Fruit fly (Drosophila melanogaster) whole organism, embryonic: ENCODE data around the gene Rlb1.
A peak's percentile ranks its signal among the peaks of the same experiment; 100 is the strongest.

Source experiments
- CG10654 ChIP-seq: fragments of 200-800 bp; sonication (Bioruptor generic); optimal IDR thresholded peaks from 2 replicates; lab custom pipeline; 2016; ENCODE audit warnings: missing biosample characterization, missing genetic modification characterization
- CG11695 ChIP-seq: fragments of 200-800 bp; sonication (Bioruptor generic); IDR thresholded peaks from 3 replicates; pipeline ENCODE4 v1.3.6; 2022; ENCODE audit warnings: missing biosample characterization, missing genetic modification characterization
- CG1233 ChIP-seq: fragments of 200-800 bp; sonication (Bioruptor generic); optimal IDR thresholded peaks from 4 replicates; lab custom pipeline; 2018; ENCODE audit warnings: missing biosample characterization, mild to moderate bottlenecking, missing genetic modification characterization
- CG13287 ChIP-seq: fragments of 200-800 bp; sonication (Bioruptor generic); IDR thresholded peaks from 2 replicates; pipeline ENCODE4 v1.3.6; 2022; ENCODE audit warnings: missing biosample characterization, missing genetic modification characterization; ENCODE audit not compliant: partially characterized antibody
- CG14710 ChIP-seq: fragments of 200-800 bp; sonication (Bioruptor generic); optimal IDR thresholded peaks from 3 replicates; lab custom pipeline; 2019; ENCODE audit warnings: missing biosample characterization, mild to moderate bottlenecking, missing genetic modification characterization, moderate library complexity
- CG15011 ChIP-seq: fragments of 200-800 bp; sonication (Bioruptor generic); optimal IDR thresholded peaks from 3 replicates; lab custom pipeline; 2018; ENCODE audit warnings: missing biosample characterization, mild to moderate bottlenecking, missing genetic modification characterization
- CG17186 ChIP-seq: fragments of 200-800 bp; sonication (Bioruptor generic); optimal IDR thresholded peaks from 3 replicates; lab custom pipeline; 2017; ENCODE audit warnings: missing biosample characterization, missing genetic modification reagents, missing genetic modification characterization
- CG1792 ChIP-seq: fragments of 200-800 bp; sonication (Bioruptor generic); optimal IDR thresholded peaks from 2 replicates; lab custom pipeline; 2016; ENCODE audit warnings: missing biosample characterization, missing genetic modification characterization
- CG18011 ChIP-seq: fragments of 200-800 bp; sonication (Bioruptor generic); optimal IDR thresholded peaks from 2 replicates; lab custom pipeline; 2017; ENCODE audit warnings: missing biosample characterization, missing genetic modification characterization, mild to moderate bottlenecking, moderate library complexity, missing genotype
- CG18619 ChIP-seq: fragments of 200-800 bp; sonication (Bioruptor generic); optimal IDR thresholded peaks from 3 replicates; lab custom pipeline; 2017; ENCODE audit warnings: missing biosample characterization, mild to moderate bottlenecking, missing genetic modification characterization
- CG31441 ChIP-seq: fragments of 200-800 bp; sonication (Bioruptor generic); IDR thresholded peaks from 2 replicates; pipeline ENCODE4 v1.3.6; 2022; ENCODE audit warnings: missing biosample characterization, missing genetic modification characterization
- CG5953 ChIP-seq: fragments of 200-800 bp; sonication (Bioruptor generic); IDR thresholded peaks from 2 replicates; pipeline ENCODE4 v1.3.6; 2022; ENCODE audit warnings: missing biosample characterization, missing genetic modification characterization
- CG6272 ChIP-seq: fragments of 200-800 bp; sonication (Bioruptor generic); IDR thresholded peaks from 2 replicates; pipeline ENCODE4 v1.3.6; 2022; ENCODE audit warnings: missing biosample characterization, missing genetic modification characterization
- CG6683 ChIP-seq: fragments of 200-800 bp; sonication (Bioruptor generic); optimal IDR thresholded peaks from 2 replicates; lab custom pipeline; 2017; ENCODE audit warnings: missing biosample characterization, mild to moderate bottlenecking, missing genetic modification characterization, missing genetic modification reagents
- CG7271 ChIP-seq: fragments of 200-800 bp; sonication (Bioruptor generic); optimal IDR thresholded peaks from 2 replicates; lab custom pipeline; 2018; ENCODE audit warnings: missing biosample characterization, mild to moderate bottlenecking, missing genetic modification characterization, moderate library complexity
- CG8290 ChIP-seq, 3 experiments: fragments of 200-800 bp; sonication (Bioruptor generic); optimal IDR thresholded peaks; 2 replicates each; lab custom pipeline; 2016 to 2019; ENCODE audit warnings: missing biosample characterization in 3 of 3, missing genetic modification characterization in 3 of 3, mild to moderate bottlenecking in 2 of 3, moderate library complexity in 1 of 3
- CrebB ChIP-seq: fragments of 200-800 bp; sonication (Bioruptor generic); optimal IDR thresholded peaks from 3 replicates; lab custom pipeline; 2018; ENCODE audit warnings: missing biosample characterization, mild to moderate bottlenecking, missing genetic modification characterization
- Dek ChIP-seq: fragments of 200-800 bp; sonication (Bioruptor generic); optimal IDR thresholded peaks from 3 replicates; lab custom pipeline; 2019; ENCODE audit warnings: missing biosample characterization, mild to moderate bottlenecking, missing genetic modification characterization, moderate library complexity
- E2f1 ChIP-seq: fragments of 200-800 bp; sonication (Bioruptor generic); IDR thresholded peaks from 2 replicates; pipeline ENCODE4 v1.3.6; 2022; ENCODE audit warnings: missing biosample characterization, missing genetic modification characterization
- Hr51 ChIP-seq, 2 experiments: fragments of 200-800 bp; sonication (Bioruptor generic); optimal IDR thresholded peaks; 2 replicates in 1 of 2; 3 replicates in 1 of 2; lab custom pipeline; 2016 to 2018; ENCODE audit warnings: missing biosample characterization in 2 of 2, missing genetic modification characterization in 2 of 2, mild to moderate bottlenecking in 1 of 2, moderate library complexity in 1 of 2
- Lpt ChIP-seq: fragments of >200 bp; optimal IDR thresholded peaks from 2 replicates; lab custom pipeline; 2018; ENCODE audit warnings: missing biosample characterization, missing genetic modification characterization
- Max ChIP-seq: fragments of 200-800 bp; sonication (Bioruptor generic); optimal IDR thresholded peaks from 2 replicates; lab custom pipeline; 2016; ENCODE audit warnings: missing biosample characterization, mild to moderate bottlenecking, missing genetic modification characterization
- Oli ChIP-seq: fragments of 200-800 bp; sonication (Bioruptor generic); optimal IDR thresholded peaks from 2 replicates; lab custom pipeline; 2018; ENCODE audit warnings: missing biosample characterization, mild to moderate bottlenecking, missing genetic modification characterization, moderate library complexity
- Side ChIP-seq: fragments of 200-800 bp; sonication (Bioruptor generic); optimal IDR thresholded peaks from 2 replicates; lab custom pipeline; 2016; ENCODE audit warnings: missing biosample characterization, missing genetic modification characterization
- Taf1 ChIP-seq: fragments of 200-800 bp; sonication (Bioruptor generic); IDR thresholded peaks from 2 replicates; pipeline ENCODE4 v1.3.6; 2022; ENCODE audit warnings: missing biosample characterization, missing genetic modification characterization
- al ChIP-seq: fragments of 200-800 bp; sonication (Bioruptor generic); IDR thresholded peaks from 2 replicates; pipeline ENCODE4 v1.3.6; 2022; ENCODE audit warnings: missing biosample characterization, missing genetic modification characterization
- bsh ChIP-seq, 2 experiments: fragments of 200-800 bp; sonication (Bioruptor generic); optimal IDR thresholded peaks; 2 replicates each; lab custom pipeline; 2017 to 2018; ENCODE audit warnings: mild to moderate bottlenecking in 2 of 2, missing biosample characterization in 2 of 2, missing genetic modification characterization in 2 of 2, moderate library complexity in 1 of 2
- ci ChIP-seq: fragments of 200-800 bp; sonication (Bioruptor generic); IDR thresholded peaks from 3 replicates; pipeline ENCODE4 v1.3.6; 2022; ENCODE audit warnings: missing biosample characterization, missing genetic modification characterization
- da ChIP-seq: fragments of 200-800 bp; sonication (Bioruptor generic); optimal IDR thresholded peaks from 2 replicates; lab custom pipeline; 2016; ENCODE audit warnings: missing biosample characterization, missing genetic modification characterization
- dan ChIP-seq: fragments of 200-800 bp; sonication (Bioruptor generic); IDR thresholded peaks from 2 replicates; pipeline ENCODE4 v1.3.6; 2022; ENCODE audit warnings: missing biosample characterization, missing genetic modification characterization
- en ChIP-seq: fragments of 200-800 bp; sonication (Bioruptor generic); optimal IDR thresholded peaks from 2 replicates; lab custom pipeline; 2016; ENCODE audit warnings: missing biosample characterization, missing genetic modification characterization
- gcm ChIP-seq: fragments of 200-800 bp; sonication (Bioruptor generic); optimal IDR thresholded peaks from 2 replicates; lab custom pipeline; 2019; ENCODE audit warnings: missing biosample characterization, mild to moderate bottlenecking, missing genetic modification characterization, moderate library complexity
- h ChIP-seq: fragments of >200 bp; optimal IDR thresholded peaks from 2 replicates; lab custom pipeline; 2017
- her ChIP-seq: fragments of 200-800 bp; sonication (Bioruptor generic); optimal IDR thresholded peaks from 2 replicates; lab custom pipeline; 2016; ENCODE audit warnings: missing biosample characterization, missing genetic modification characterization
- jumu ChIP-seq: fragments of 200-800 bp; sonication (Bioruptor generic); optimal IDR thresholded peaks from 3 replicates; lab custom pipeline; 2016; ENCODE audit warnings: missing biosample characterization, missing genetic modification characterization
- knrl ChIP-seq: fragments of 200-800 bp; sonication (Bioruptor generic); IDR thresholded peaks from 3 replicates; pipeline ENCODE4 v1.3.6; 2022; ENCODE audit warnings: missing biosample characterization, missing genetic modification characterization; ENCODE audit not compliant: partially characterized antibody
- nerfin-1 ChIP-seq: fragments of 200-800 bp; sonication (Bioruptor generic); optimal IDR thresholded peaks from 3 replicates; lab custom pipeline; 2019; ENCODE audit warnings: missing biosample characterization, mild to moderate bottlenecking, missing genetic modification characterization, moderate library complexity
- nom ChIP-seq: fragments of 200-800 bp; sonication (Bioruptor generic); optimal IDR thresholded peaks from 2 replicates; lab custom pipeline; 2017; ENCODE audit warnings: missing biosample characterization, missing genetic modification characterization, mild to moderate bottlenecking, moderate library complexity, missing genetic modification reagents
- onecut ChIP-seq: fragments of 200-800 bp; sonication (Bioruptor generic); IDR thresholded peaks from 2 replicates; pipeline ENCODE4 v1.3.6; 2022; ENCODE audit warnings: missing biosample characterization, missing genetic modification characterization
- pnt ChIP-seq: fragments of 200-800 bp; sonication (Bioruptor generic); optimal IDR thresholded peaks from 3 replicates; lab custom pipeline; 2016; ENCODE audit warnings: missing biosample characterization, missing genetic modification characterization
- pzg ChIP-seq: fragments of 200-800 bp; sonication (Bioruptor generic); optimal IDR thresholded peaks from 3 replicates; lab custom pipeline; 2018; ENCODE audit warnings: missing biosample characterization, mild to moderate bottlenecking, missing genetic modification characterization, moderate library complexity
- scrt ChIP-seq: fragments of 200-800 bp; sonication (Bioruptor generic); optimal IDR thresholded peaks from 2 replicates; lab custom pipeline; 2018; ENCODE audit warnings: missing biosample characterization, mild to moderate bottlenecking, missing genetic modification characterization, moderate library complexity
- so ChIP-seq: fragments of 200-800 bp; sonication (Bioruptor generic); IDR thresholded peaks from 3 replicates; pipeline ENCODE4 v1.3.6; 2022; ENCODE audit warnings: missing biosample characterization, missing genetic modification characterization
- ssp ChIP-seq: fragments of 200-800 bp; sonication (Bioruptor generic); IDR thresholded peaks from 2 replicates; pipeline ENCODE4 v1.3.6; 2022; ENCODE audit warnings: missing biosample characterization, missing genetic modification characterization
- tap ChIP-seq: fragments of 200-800 bp; optimal IDR thresholded peaks from 3 replicates; lab custom pipeline; 2019; ENCODE audit warnings: missing biosample characterization, mild to moderate bottlenecking, missing genetic modification characterization, moderate library complexity
- tna ChIP-seq: fragments of 200-800 bp; sonication (Bioruptor generic); IDR thresholded peaks from 2 replicates; pipeline ENCODE4 v1.3.6; 2022; ENCODE audit warnings: missing biosample characterization, missing genetic modification characterization; ENCODE audit not compliant: partially characterized antibody
- unpg ChIP-seq: fragments of 200-800 bp; sonication (Bioruptor generic); optimal IDR thresholded peaks from 3 replicates; lab custom pipeline; 2018; ENCODE audit warnings: missing biosample characterization, mild to moderate bottlenecking, missing genetic modification characterization, moderate library complexity

The Rlb1 gene

DNA sequence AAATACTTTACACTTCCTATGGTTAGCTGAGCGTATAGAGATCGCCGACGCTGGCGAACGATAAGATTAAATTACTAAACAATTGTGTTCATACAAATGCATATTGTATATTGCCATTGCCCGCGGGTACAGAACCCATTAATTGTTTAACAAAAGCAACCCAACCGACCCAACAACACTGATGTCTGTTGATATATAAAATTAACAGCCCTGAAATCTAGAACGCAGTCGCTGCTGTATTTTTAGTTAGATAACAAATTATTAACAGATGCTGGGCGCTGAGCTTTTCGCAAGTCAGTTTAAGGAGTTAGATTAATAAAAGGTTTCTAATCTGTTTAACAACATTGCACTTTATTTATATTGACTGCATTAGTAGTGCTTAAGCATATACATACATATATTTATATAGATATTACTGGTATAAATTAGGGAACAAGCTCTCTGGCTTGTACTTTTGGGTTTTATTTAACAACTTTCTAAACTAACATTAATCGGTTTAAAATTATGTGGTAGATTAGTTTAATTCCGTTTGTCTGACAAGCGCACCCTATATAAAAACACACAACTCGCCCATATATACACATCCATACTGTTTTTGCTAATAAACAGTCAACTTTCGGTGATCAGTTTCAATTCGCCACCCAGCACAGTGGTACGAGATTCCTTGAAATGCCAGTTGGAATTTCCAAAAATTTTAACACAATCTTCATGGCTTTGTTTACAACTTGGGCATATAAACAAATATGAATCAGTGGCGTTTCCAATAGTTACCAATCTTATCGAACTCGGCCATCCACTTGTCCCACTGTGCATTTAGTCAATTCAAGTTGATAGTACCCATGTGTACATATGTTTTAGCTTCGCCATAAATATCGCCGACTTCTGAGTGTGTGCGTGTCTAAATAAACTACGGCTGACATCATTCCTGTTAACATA is 15.0 kb downstream of the Rlb1 start (continued):
- peak in 1 of 2 experiments; percentile 65 for TF ChIP-seq Hr51 (GFP tag; optimal IDR thresholded peaks at IDR 0.05; lab: Kevin White, UChicago)
- peak; percentile 89 for TF ChIP-seq Taf1 (GFP tag; lab: Robert Waterston, UW)
- TF ChIP-seq CrebB (tag; lab: Kevin White, UChicago), result peak; percentile 75
- peak; percentile 43 for TF ChIP-seq gcm (GFP tag; lab: Kevin White, UChicago)
- peak; percentile 87 for TF ChIP-seq scrt (GFP tag; lab: Kevin White, UChicago)
- peak; percentile 85 for TF ChIP-seq Max (GFP tag; lab: Kevin White, UChicago)
- peak; percentile 88 for TF ChIP-seq ci (GFP tag; lab: Robert Waterston, UW)
- TF ChIP-seq CG6683, result peak; percentile 86
- TF ChIP-seq tna (GFP tag; lab: Robert Waterston, UW), result peak; percentile 30; the same call in 1 of the 2 replicates
- TF ChIP-seq pzg (GFP tag; lab: Kevin White, UChicago), result peak; percentile 23
- peak; percentile 17 for TF ChIP-seq CG7271
- TF ChIP-seq bsh (GFP tag; optimal IDR thresholded peaks at IDR 0.05; lab: Kevin White, UChicago), result peak; percentile 41 to 73
- peak; percentile 68 for TF ChIP-seq CG18011 (GFP tag; lab: Kevin White, UChicago)
- TF ChIP-seq ssp (GFP tag; lab: Robert Waterston, UW), result peak; percentile 74
- peak; percentile 78 for TF ChIP-seq pnt
- peak; percentile 35 for TF ChIP-seq CG14710 (tag; lab: Kevin White, UChicago)
- TF ChIP-seq CG1233 (GFP tag; lab: Kevin White, UChicago), result peak; percentile 89
- TF ChIP-seq jumu (GFP tag; lab: Kevin White, UChicago), result peak; percentile 90
- TF ChIP-seq CG31441 (GFP tag; lab: Robert Waterston, UW), result no peak
- peak; percentile 86 for TF ChIP-seq tap
- no peak for TF ChIP-seq nerfin-1 (tag; lab: Kevin White, UChicago)
- no peak for TF ChIP-seq Lpt (GFP tag; lab: Kevin White, UChicago)
- peak; percentile 77 for TF ChIP-seq CG5953 (GFP tag; lab: Robert Waterston, UW)
- TF ChIP-seq dan (GFP tag; lab: Robert Waterston, UW), result no peak
- TF ChIP-seq knrl (GFP tag; lab: Robert Waterston, UW), result peak; percentile 21; the same call in 1 of the 3 replicates
- TF ChIP-seq onecut (GFP tag; lab: Robert Waterston, UW), result peak; percentile 78
- TF ChIP-seq Dek (tag; lab: Kevin White, UChicago), result peak; percentile 83
- peak; percentile 88 for TF ChIP-seq CG6272 (GFP tag; lab: Robert Waterston, UW)
- peak; percentile 92 for TF ChIP-seq al (GFP tag; lab: Robert Waterston, UW)
- no peak for TF ChIP-seq CG13287 (GFP tag; lab: Robert Waterston, UW)
- TF ChIP-seq Side, result peak; percentile 92
- TF ChIP-seq CG17186, result peak; percentile 20
- TF ChIP-seq Oli (tag; lab: Kevin White, UChicago), result peak; percentile 75
- no peak for TF ChIP-seq h
- TF ChIP-seq so (GFP tag; lab: Robert Waterston, UW), result peak; percentile 87; the same call in 2 of the 3 replicates
- peak; percentile 94 for TF ChIP-seq her (GFP tag; lab: Kevin White, UChicago)
- peak; percentile 67 for TF ChIP-seq CG18619 (GFP tag; lab: Kevin White, UChicago)
- TF ChIP-seq CG15011 (GFP tag; lab: Kevin White, UChicago), result peak; percentile 85
- TF ChIP-seq en (GFP tag; lab: Kevin White, UChicago), result peak; percentile 70
- TF ChIP-seq da (GFP tag; lab: Kevin White, UChicago), result peak; percentile 64
- TF ChIP-seq CG8290 (GFP tag; optimal IDR thresholded peaks at IDR 0.05; lab: Kevin White, UChicago), result no peak
- peak in 1 of 2 experiments; percentile 94 for TF ChIP-seq CG8290 (tag; optimal IDR thresholded peaks at IDR 0.05; lab: Kevin White, UChicago)
- peak; percentile 92 for TF ChIP-seq unpg (GFP tag; lab: Kevin White, UChicago)
- peak; percentile 92 for TF ChIP-seq E2f1 (GFP tag; lab: Robert Waterston, UW)
- TF ChIP-seq CG1792 (GFP tag; lab: Kevin White, UChicago), result peak; percentile 93
- TF ChIP-seq CG11695, result peak; percentile 94
- no peak for TF ChIP-seq nom (GFP tag; lab: Kevin White, UChicago)
- peak; percentile 86 for TF ChIP-seq CG10654 (GFP tag; lab: Kevin White, UChicago)
